Worm (Caenorhabditis elegans): Measurements from ENCODE around the gene clc-18.

Gene clc-18

ce11 chrV:4109873-4110272, at the start of gene clc-18:
Gene clc-18 (minus strand): TSS chrV:4109973.
- TF ChIP-seq dmd-9 (GFP tag; IDR thresholded peaks at IDR 0.05) (no peak), unc-62 (GFP tag; optimal IDR thresholded peaks at IDR 0.05 in 1 of 2) (peak in 1 of 2 experiments; percentile 7), unc-62 (tag; optimal IDR thresholded peaks at IDR 0.05) (no peak)

DNA sequence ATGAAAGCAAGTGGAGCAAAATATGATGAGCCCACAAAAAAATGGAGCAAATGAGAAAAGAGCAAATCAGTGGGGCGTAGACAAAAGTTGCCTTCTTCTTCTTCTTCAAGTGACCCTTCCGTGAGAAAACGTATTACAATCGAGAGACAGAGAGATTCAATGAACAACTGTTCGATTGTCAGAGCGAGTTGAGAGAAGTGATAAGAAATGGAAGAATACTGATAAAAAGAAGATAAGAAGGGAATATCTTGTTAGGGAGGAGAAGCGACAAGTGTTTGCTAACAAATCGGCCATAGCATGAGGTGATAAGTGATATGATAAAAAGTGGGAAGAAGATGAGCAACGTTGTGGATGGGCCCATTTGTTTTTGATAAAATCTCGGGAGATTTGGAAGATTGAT, 47.5 kb upstream of the clc-18 start:
- TF ChIP-seq set-16 (GFP tag; IDR thresholded peaks at IDR 0.05), result no peak
- TF ChIP-seq ces-1 (GFP tag; optimal IDR thresholded peaks at IDR 0.05), result no peak
- TF ChIP-seq hlh-11 (tag; optimal IDR thresholded peaks at IDR 0.05), result peak; percentile 46
- TF ChIP-seq egl-27 (tag; optimal IDR thresholded peaks at IDR 0.05), result no peak
- TF ChIP-seq dmd-9 (GFP tag; IDR thresholded peaks at IDR 0.05), result no peak
- TF ChIP-seq mep-1 (tag; optimal IDR thresholded peaks at IDR 0.05), result no peak
- no peak for TF ChIP-seq daf-8 (GFP tag; IDR thresholded peaks at IDR 0.05)
- no peak for TF ChIP-seq nhr-102 (tag; optimal IDR thresholded peaks at IDR 0.05)
- no peak for TF ChIP-seq ceh-82 (tag; optimal IDR thresholded peaks at IDR 0.05)
- TF ChIP-seq nhr-28 (tag; optimal IDR thresholded peaks at IDR 0.05), result peak; percentile 32
- TF ChIP-seq lin-15B (tag; optimal IDR thresholded peaks at IDR 0.05), result no peak
- peak in 1 of 2 experiments; percentile 72 for TF ChIP-seq unc-62 (GFP tag; optimal IDR thresholded peaks at IDR 0.05 in 1 of 2)
- TF ChIP-seq unc-62 (tag; optimal IDR thresholded peaks at IDR 0.05), result no peak
- no peak for TF ChIP-seq hlh-30 (tag; optimal IDR thresholded peaks at IDR 0.05; ENCODE audit: insufficient read depth)
- TF ChIP-seq jun-1 (tag; optimal IDR thresholded peaks at IDR 0.05), result no peak
- no peak for TF ChIP-seq sdz-12 (GFP tag; optimal IDR thresholded peaks at IDR 0.05)
- peak; percentile 20 for TF ChIP-seq nhr-11 (tag; optimal IDR thresholded peaks at IDR 0.05)
- TF ChIP-seq spr-3 (GFP tag; optimal IDR thresholded peaks at IDR 0.05), result no peak
- TF ChIP-seq aha-1 (tag), result no peak
- no peak for TF ChIP-seq arid-1 (GFP tag; conservative IDR thresholded peaks at IDR 0.05)
- peak; percentile 13 for TF ChIP-seq mxl-3 (GFP tag; optimal IDR thresholded peaks at IDR 0.05)
- peak in 1 of 2 experiments; percentile 40 for TF ChIP-seq daf-16 (GFP tag; optimal IDR thresholded peaks at IDR 0.05)
- no peak for TF ChIP-seq daf-16 (tag; optimal IDR thresholded peaks at IDR 0.05)
- TF ChIP-seq gei-8 (GFP tag; optimal IDR thresholded peaks at IDR 0.05), result no peak
- no peak for TF ChIP-seq pqm-1 (tag; optimal IDR thresholded peaks at IDR 0.05)
- no peak for TF ChIP-seq lin-39 (tag; optimal IDR thresholded peaks at IDR 0.05)
- no peak for TF ChIP-seq ctbp-1 (GFP tag; IDR thresholded peaks at IDR 0.05)
- no peak for TF ChIP-seq lir-3 (tag; optimal IDR thresholded peaks at IDR 0.05)

DNA sequence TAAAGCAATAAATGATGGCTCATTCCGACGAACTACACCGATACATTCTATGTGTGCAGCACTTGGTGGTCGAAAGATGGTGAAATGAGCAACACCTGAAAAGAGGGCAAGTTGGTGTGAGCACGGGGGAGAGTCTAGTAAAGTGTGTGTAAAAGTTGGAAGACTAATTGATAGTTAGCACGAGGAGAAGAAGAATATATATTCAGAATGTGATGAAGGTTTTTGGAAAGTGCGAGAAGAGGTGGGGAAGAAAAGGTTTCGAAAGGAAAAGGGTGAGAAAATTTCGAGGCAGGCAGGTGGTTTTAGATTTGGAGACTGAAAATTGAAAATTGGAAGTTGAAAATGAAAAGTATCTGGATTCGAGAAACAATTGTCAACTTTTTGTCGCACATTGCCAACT, 42.4 kb upstream of the clc-18 start, which contains the start of gene Y45G5AM.6:
Gene Y45G5AM.6, minus strand, starts transcription at position 101 of the 400 bp plus-strand sequence.
- TF ChIP-seq F26F4.8 (GFP tag; conservative IDR thresholded peaks at IDR 0.05), result no peak
- TF ChIP-seq ceh-20 (GFP tag; IDR thresholded peaks at IDR 0.05), result no peak
- no peak for TF ChIP-seq lim-7 (GFP tag; IDR thresholded peaks at IDR 0.05)
- no peak for TF ChIP-seq T20F7.1 (GFP tag; optimal IDR thresholded peaks at IDR 0.05)
- no peak for TF ChIP-seq ama-1 (optimal IDR thresholded peaks at IDR 0.05)
- TF ChIP-seq ZK337.2 (GFP tag; IDR thresholded peaks at IDR 0.05), result no peak
- TF ChIP-seq ceh-28 (tag; optimal IDR thresholded peaks at IDR 0.05), result no peak
- TF ChIP-seq egl-27 (tag; optimal IDR thresholded peaks at IDR 0.05), result no peak
- no peak for TF ChIP-seq mes-2 (tag; optimal IDR thresholded peaks at IDR 0.05; ENCODE audit: poor library complexity, severe bottlenecking)
- TF ChIP-seq lin-15B (tag; optimal IDR thresholded peaks at IDR 0.05), result no peak
- no peak for TF ChIP-seq ceh-62 (tag; optimal IDR thresholded peaks at IDR 0.05)
- no peak for TF ChIP-seq duxl-1 (tag; optimal IDR thresholded peaks at IDR 0.05; ENCODE audit: poor library complexity)
- TF ChIP-seq F10B5.3 (tag; optimal IDR thresholded peaks at IDR 0.05), result no peak
- no peak for TF ChIP-seq snpc-4 (tag; optimal IDR thresholded peaks at IDR 0.05)
- no peak for TF ChIP-seq lin-29 (GFP tag; IDR thresholded peaks at IDR 0.05)

Measured in whole organism, L4 larva.